Worm (Caenorhabditis elegans): ENCODE results near the gene F38H4.3.

Gene F38H4.3

ce11 chrIV:11833456-11833855 lies 8.8 kb upstream of the F38H4.3 start, which contains the start of gene M117.4:
M117.4 (minus strand) TSS chrIV:11833556.
- TF ChIP-seq fkh-10 (GFP tag; optimal IDR thresholded peaks at IDR 0.05) (no peak), dve-1 (tag; optimal IDR thresholded peaks at IDR 0.05; ENCODE audit: insufficient read depth) (no peak), Y105C5A.15 (GFP tag; IDR thresholded peaks at IDR 0.05) (no peak), ama-1 (optimal IDR thresholded peaks at IDR 0.05) (no peak), gei-8 (GFP tag; optimal IDR thresholded peaks at IDR 0.05) (no peak), snpc-1.2 (GFP tag; IDR thresholded peaks at IDR 0.05) (no peak), zfp-3 (GFP tag; conservative IDR thresholded peaks at IDR 0.05) (no peak), hmg-1.1 (GFP tag; IDR thresholded peaks at IDR 0.05) (no peak), nhr-102 (tag; optimal IDR thresholded peaks at IDR 0.05) (no peak), tag-97 (GFP tag; IDR thresholded peaks at IDR 0.05) (no peak)

DNA sequence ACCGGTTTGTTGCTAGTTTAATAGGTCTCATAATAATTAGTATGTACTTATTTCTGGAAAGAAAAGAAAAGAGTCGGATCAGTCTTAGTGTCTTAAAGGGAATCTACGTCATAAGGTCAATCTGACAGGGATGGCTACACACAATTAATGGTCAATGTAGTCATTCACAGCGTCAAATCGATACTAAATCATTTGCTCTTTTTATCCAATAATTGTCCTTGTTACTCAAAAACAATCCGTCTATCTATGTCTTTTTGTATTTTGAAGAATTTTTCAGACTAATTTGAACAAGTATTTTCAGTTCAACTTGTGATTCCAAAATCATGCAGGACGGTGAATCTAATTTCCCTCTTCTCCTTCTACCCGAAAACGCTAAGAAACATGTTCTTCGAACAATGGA lies 3.6 kb upstream of the F38H4.3 start, which contains the start of gene fbxb-3:
TSS of gene fbxb-3 (plus strand) at position 301 of the 400 bp plus-strand sequence.
- TF ChIP-seq ztf-7 (tag; optimal IDR thresholded peaks at IDR 0.05) = no peak
- TF ChIP-seq sdz-12 (GFP tag; optimal IDR thresholded peaks at IDR 0.05) = no peak
- TF ChIP-seq gei-8 (GFP tag; optimal IDR thresholded peaks at IDR 0.05) = no peak
- no peak for TF ChIP-seq madf-5 (GFP tag; IDR thresholded peaks at IDR 0.05)
- TF ChIP-seq saeg-2 (GFP tag; IDR thresholded peaks at IDR 0.05) = no peak
- no peak for TF ChIP-seq arid-1 (GFP tag; conservative IDR thresholded peaks at IDR 0.05)
- TF ChIP-seq pqm-1 (tag; optimal IDR thresholded peaks at IDR 0.05) = no peak
- no peak for TF ChIP-seq rbr-2 (tag; optimal IDR thresholded peaks at IDR 0.05)
- TF ChIP-seq lin-15B (tag; optimal IDR thresholded peaks at IDR 0.05) = no peak
- TF ChIP-seq hlh-30 (tag; optimal IDR thresholded peaks at IDR 0.05; ENCODE audit: insufficient read depth) = no peak
- TF ChIP-seq duxl-1 (tag; optimal IDR thresholded peaks at IDR 0.05; ENCODE audit: poor library complexity) = no peak
- no peak for TF ChIP-seq unc-39 (tag; optimal IDR thresholded peaks at IDR 0.05)
- no peak for TF ChIP-seq dve-1 (tag; optimal IDR thresholded peaks at IDR 0.05; ENCODE audit: insufficient read depth)
- TF ChIP-seq nhr-41 (GFP tag; IDR thresholded peaks at IDR 0.05) = no peak
- no peak for TF ChIP-seq unc-62 (GFP tag; optimal IDR thresholded peaks at IDR 0.05 in 1 of 2)
- no peak for TF ChIP-seq unc-62 (tag; optimal IDR thresholded peaks at IDR 0.05)
- TF ChIP-seq nhr-77 (tag; optimal IDR thresholded peaks at IDR 0.05) = no peak
- no peak for TF ChIP-seq ama-1 (optimal IDR thresholded peaks at IDR 0.05)
- no peak for TF ChIP-seq spr-1 (tag; optimal IDR thresholded peaks at IDR 0.05)
- TF ChIP-seq zip-11 (GFP tag; IDR thresholded peaks at IDR 0.05) = no peak

DNA sequence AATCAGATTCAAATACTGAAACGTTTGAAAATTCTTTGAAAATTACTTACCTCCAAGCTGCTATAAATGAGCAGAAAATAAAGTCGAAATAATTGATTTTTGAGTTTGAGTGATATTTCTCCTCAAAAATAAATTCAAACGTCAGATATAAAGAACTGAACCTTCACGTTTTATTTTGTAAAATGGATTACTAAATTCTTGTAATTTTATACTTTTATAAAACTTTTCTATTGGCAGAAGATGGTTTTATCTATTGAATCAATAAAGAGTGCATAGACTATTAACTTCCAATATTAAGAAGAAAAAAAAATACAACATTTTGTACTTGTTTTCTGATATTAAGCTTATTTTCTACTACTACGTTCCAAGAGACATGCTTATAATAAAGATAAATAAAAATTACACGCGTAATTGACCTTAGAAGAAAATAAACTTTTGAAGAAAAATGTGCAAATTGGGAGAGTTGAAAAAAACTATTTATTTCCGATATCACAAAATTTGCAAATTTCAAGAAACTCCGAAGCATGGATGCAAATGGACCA lies 5.6 kb downstream of the F38H4.3 start, which contains the start of the genes F38H4.6 and F38H4.4:
TSS of gene F38H4.6 (minus strand) at position 101 of the 542 bp plus-strand sequence.
TSS of gene F38H4.4 (plus strand) at position 492 of the 542 bp plus-strand sequence.
- TF ChIP-seq egl-43 (GFP tag; IDR thresholded peaks at IDR 0.05) = no peak
- TF ChIP-seq nhr-10 (tag; optimal IDR thresholded peaks at IDR 0.05) = no peak
- TF ChIP-seq nhr-41 (GFP tag; IDR thresholded peaks at IDR 0.05) = no peak
- TF ChIP-seq daf-16 (GFP tag; optimal IDR thresholded peaks at IDR 0.05) = no peak
- TF ChIP-seq daf-16 (tag; optimal IDR thresholded peaks at IDR 0.05) = no peak
- TF ChIP-seq hif-1 (tag; optimal IDR thresholded peaks at IDR 0.05) = no peak
- no peak for TF ChIP-seq dmd-9 (GFP tag; IDR thresholded peaks at IDR 0.05)
- no peak for TF ChIP-seq sdz-12 (GFP tag; optimal IDR thresholded peaks at IDR 0.05)
- TF ChIP-seq ceh-28 (tag; optimal IDR thresholded peaks at IDR 0.05) = no peak
- TF ChIP-seq lin-38 (GFP tag; IDR thresholded peaks at IDR 0.05) = no peak
- no peak for TF ChIP-seq T26A8.4 (GFP tag; IDR thresholded peaks at IDR 0.05)
- TF ChIP-seq F26F4.8 (GFP tag; conservative IDR thresholded peaks at IDR 0.05) = no peak

Data from whole organism, L4 larva.